Worm (Caenorhabditis elegans) whole organism, late embryonic: ENCODE data around the gene clec-193.

Source experiments
- C38D4.7 ChIP-seq: fragments of 200-800 bp; sonication (Bioruptor generic); optimal IDR thresholded peaks from 2 replicates; lab custom pipeline; 2018; ENCODE audit warnings: mild to moderate bottlenecking, missing genetic modification characterization, moderate library complexity, missing compliant biosample characterization
- ama-1 ChIP-seq: fragments of 150-350 bp; optimal IDR thresholded peaks from 2 replicates; lab custom pipeline; 2014
- ceh-14 ChIP-seq: sonication (generic microtip); optimal IDR thresholded peaks from 2 replicates; lab custom pipeline; 2016; ENCODE audit warnings: missing genotype, missing genetic modification characterization, missing compliant biosample characterization
- ceh-18 ChIP-seq: sonication (generic microtip); optimal IDR thresholded peaks from 2 replicates; lab custom pipeline; 2016; ENCODE audit warnings: missing genetic modification characterization, missing compliant biosample characterization
- ceh-2 ChIP-seq: sonication (generic microtip); optimal IDR thresholded peaks from 2 replicates; lab custom pipeline; 2016; ENCODE audit warnings: missing genotype, missing genetic modification characterization, missing compliant biosample characterization
- ceh-30 ChIP-seq: fragments of 150-350 bp; optimal IDR thresholded peaks from 2 replicates; lab custom pipeline; 2014; ENCODE audit warnings: missing biosample characterization, missing genetic modification characterization
- ceh-31 ChIP-seq: sonication (generic microtip); optimal IDR thresholded peaks from 2 replicates; lab custom pipeline; 2016; ENCODE audit warnings: missing genetic modification characterization, missing compliant biosample characterization
- ceh-34 ChIP-seq: sonication (generic microtip); optimal IDR thresholded peaks from 2 replicates; lab custom pipeline; 2016; ENCODE audit warnings: mild to moderate bottlenecking, missing genetic modification characterization, missing compliant biosample characterization
- ceh-45 ChIP-seq: fragments of 200-800 bp; sonication (Bioruptor generic); IDR thresholded peaks from 2 replicates; pipeline ENCODE4 v1.3.6; 2022; ENCODE audit warnings: missing genetic modification reagents, missing genetic modification characterization, missing compliant biosample characterization
- ceh-48 ChIP-seq: sonication (generic microtip); optimal IDR thresholded peaks from 2 replicates; lab custom pipeline; 2016; ENCODE audit warnings: missing genetic modification characterization, inconsistent platforms, missing compliant biosample characterization
- che-1 ChIP-seq: sonication (generic microtip); optimal IDR thresholded peaks from 2 replicates; lab custom pipeline; 2016; ENCODE audit warnings: mild to moderate bottlenecking, missing genetic modification characterization, missing compliant biosample characterization
- dmd-4 ChIP-seq: sonication (generic microtip); optimal IDR thresholded peaks from 2 replicates; lab custom pipeline; 2016; ENCODE audit warnings: borderline replicate concordance, missing genetic modification characterization, missing compliant biosample characterization
- elt-2 ChIP-seq: sonication (generic microtip); optimal IDR thresholded peaks from 2 replicates; lab custom pipeline; 2016; ENCODE audit warnings: missing genetic modification reagents, missing genetic modification characterization, missing compliant biosample characterization
- ets-4 ChIP-seq: sonication (generic microtip); optimal IDR thresholded peaks from 2 replicates; lab custom pipeline; 2016; ENCODE audit warnings: missing genetic modification characterization, missing compliant biosample characterization
- eyg-1 ChIP-seq: sonication (generic microtip); optimal IDR thresholded peaks from 2 replicates; lab custom pipeline; 2016; ENCODE audit warnings: missing genotype, missing genetic modification characterization, missing compliant biosample characterization
- fkh-10 ChIP-seq: fragments of 150-350 bp; optimal IDR thresholded peaks from 2 replicates; lab custom pipeline; 2014; ENCODE audit warnings: missing biosample characterization, missing genetic modification reagents, missing genetic modification characterization
- fkh-6 ChIP-seq: sonication (generic microtip); optimal IDR thresholded peaks from 2 replicates; lab custom pipeline; 2016; ENCODE audit warnings: missing genetic modification characterization, missing compliant biosample characterization
- hlh-13 ChIP-seq: fragments of 200-800 bp; sonication (Bioruptor generic); optimal IDR thresholded peaks from 2 replicates; lab custom pipeline; 2018; ENCODE audit warnings: mild to moderate bottlenecking, missing genetic modification characterization, missing compliant biosample characterization
- hlh-15 ChIP-seq: sonication (generic microtip); optimal IDR thresholded peaks from 2 replicates; lab custom pipeline; 2016; ENCODE audit warnings: missing genetic modification characterization, missing compliant biosample characterization
- hlh-30 ChIP-seq: sonication (generic microtip); optimal IDR thresholded peaks from 2 replicates; lab custom pipeline; 2017; ENCODE audit warnings: antibody characterized with exemption, missing genetic modification characterization, missing compliant biosample characterization; ENCODE audit not compliant: insufficient read depth
- hlh-6 ChIP-seq: sonication (generic microtip); optimal IDR thresholded peaks from 2 replicates; lab custom pipeline; 2016; ENCODE audit warnings: missing genotype, missing genetic modification characterization, missing compliant biosample characterization
- hlh-8 ChIP-seq: sonication (generic microtip); optimal IDR thresholded peaks from 2 replicates; lab custom pipeline; 2016; ENCODE audit warnings: missing genotype, missing genetic modification characterization, missing compliant biosample characterization
- lim-6 ChIP-seq: sonication (generic microtip); optimal IDR thresholded peaks from 2 replicates; lab custom pipeline; 2016; ENCODE audit warnings: missing genetic modification characterization, missing compliant biosample characterization
- lin-11 ChIP-seq: fragments of 200-800 bp; sonication (Bioruptor generic); optimal IDR thresholded peaks from 2 replicates; lab custom pipeline; 2018; ENCODE audit warnings: mild to moderate bottlenecking, missing genetic modification characterization, missing compliant biosample characterization
- madf-2 ChIP-seq: sonication (generic microtip); optimal IDR thresholded peaks from 2 replicates; lab custom pipeline; 2017; ENCODE audit warnings: missing genetic modification characterization, missing compliant biosample characterization
- nfya-1 ChIP-seq: sonication (generic microtip); optimal IDR thresholded peaks from 2 replicates; lab custom pipeline; 2017; ENCODE audit warnings: missing genetic modification characterization, mild to moderate bottlenecking, missing compliant biosample characterization, antibody characterized with exemption, moderate library complexity
- nhr-11 ChIP-seq: fragments of 150-350 bp; optimal IDR thresholded peaks from 2 replicates; lab custom pipeline; 2014; ENCODE audit warnings: missing biosample characterization, missing genetic modification characterization
- nhr-232 ChIP-seq: sonication (generic microtip); optimal IDR thresholded peaks from 2 replicates; lab custom pipeline; 2016; ENCODE audit warnings: missing genetic modification characterization, missing compliant biosample characterization
- npax-4 ChIP-seq: sonication (generic microtip); optimal IDR thresholded peaks from 2 replicates; lab custom pipeline; 2016; ENCODE audit warnings: missing genetic modification characterization, missing compliant biosample characterization
- pha-2 ChIP-seq: sonication (generic microtip); optimal IDR thresholded peaks from 2 replicates; lab custom pipeline; 2017; ENCODE audit warnings: mild to moderate bottlenecking, missing genetic modification characterization, missing compliant biosample characterization
- pros-1 ChIP-seq: fragments of 150-350 bp; optimal IDR thresholded peaks from 2 replicates; lab custom pipeline; 2014; ENCODE audit warnings: missing biosample characterization, missing genetic modification reagents, missing genetic modification characterization
- rnt-1 ChIP-seq: sonication (generic microtip); optimal IDR thresholded peaks from 2 replicates; lab custom pipeline; 2016; ENCODE audit warnings: missing genetic modification characterization, missing compliant biosample characterization
- sdc-2 ChIP-seq: sonication (generic microtip); optimal IDR thresholded peaks from 2 replicates; lab custom pipeline; 2016; ENCODE audit warnings: missing genotype, missing genetic modification characterization, missing compliant biosample characterization
- sox-2 ChIP-seq: fragments of 200-800 bp; sonication (Bioruptor generic); IDR thresholded peaks from 2 replicates; pipeline ENCODE4 v1.3.6; 2022; ENCODE audit warnings: missing genetic modification reagents, missing genetic modification characterization, missing compliant biosample characterization
- syd-9 ChIP-seq: sonication (generic microtip); optimal IDR thresholded peaks from 2 replicates; lab custom pipeline; 2016; ENCODE audit warnings: mild to moderate bottlenecking, missing genetic modification characterization, moderate library complexity, missing compliant biosample characterization
- tbx-7 ChIP-seq: sonication (generic microtip); optimal IDR thresholded peaks from 2 replicates; lab custom pipeline; 2016; ENCODE audit warnings: missing genotype, missing genetic modification characterization, missing compliant biosample characterization
- ttx-3 ChIP-seq: sonication (generic microtip); optimal IDR thresholded peaks from 2 replicates; lab custom pipeline; 2016; ENCODE audit warnings: missing genetic modification reagents, missing genetic modification characterization, missing compliant biosample characterization
- unc-3 ChIP-seq, 2 experiments: fragments of 200-800 bp in 1 of 2; sonication (Bioruptor generic) in 1 of 2; sonication (generic microtip) in 1 of 2; conservative IDR thresholded peaks in 1 of 2; optimal IDR thresholded peaks in 1 of 2; 2 replicates each; pipeline versions ENCODE4 v1.3.6 to Lab custom; 2016 to 2022; ENCODE audit warnings: missing compliant biosample characterization in 2 of 2, missing genetic modification characterization in 2 of 2, missing genetic modification reagents in 1 of 2
- unc-55 ChIP-seq: sonication (generic microtip); optimal IDR thresholded peaks from 2 replicates; lab custom pipeline; 2017; ENCODE audit warnings: missing biosample characterization, missing genetic modification reagents, missing genetic modification characterization
- ztf-16 ChIP-seq: sonication (generic microtip); optimal IDR thresholded peaks from 2 replicates; lab custom pipeline; 2017; ENCODE audit warnings: missing genetic modification characterization, missing compliant biosample characterization

Gene clec-193

DNA sequence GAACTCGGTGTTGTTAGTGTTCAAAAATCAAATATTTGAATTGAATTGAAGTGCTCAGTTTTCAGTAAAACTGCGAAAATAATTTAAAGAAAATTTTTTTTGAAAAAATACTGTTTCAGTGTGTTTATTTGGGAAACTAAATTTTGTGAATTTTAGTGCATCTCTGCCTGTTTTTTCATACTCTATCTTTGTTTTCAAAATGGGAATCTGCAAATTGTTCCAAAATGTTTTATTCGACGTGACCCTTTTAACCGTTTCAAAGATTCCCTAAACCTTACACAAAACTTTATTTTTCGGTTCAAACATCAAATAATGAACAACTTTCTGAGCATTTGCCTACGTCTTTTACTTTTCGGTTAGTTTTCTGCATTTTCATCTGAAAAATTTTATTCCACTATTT lies 23.6 kb upstream of the clec-193 start, which contains the start of gene Y116A8A.7:
Gene Y116A8A.7, plus strand, starts transcription at position 301 of the 400 bp plus-strand sequence.
- TF ChIP-seq hlh-30 (no peak), ceh-30 (tag; lab: Kevin White, UChicago) (no peak), ceh-18 (tag; lab: Kevin White, UChicago) (no peak), hlh-15 (tag; lab: Kevin White, UChicago) (no peak), hlh-6 (tag; lab: Kevin White, UChicago) (no peak), lim-6 (tag; lab: Kevin White, UChicago) (no peak), nhr-232 (no peak), ceh-34 (no peak), sox-2 (no peak), fkh-10 (GFP tag; lab: Kevin White, UChicago) (no peak), elt-2 (tag; lab: Kevin White, UChicago) (no peak), ztf-16 (no peak), ttx-3 (tag; lab: Kevin White, UChicago) (no peak), ceh-2 (no peak), lin-11 (tag; lab: Kevin White, UChicago) (no peak), pha-2 (tag; lab: Kevin White, UChicago) (no peak), eyg-1 (tag; lab: Kevin White, UChicago) (no peak)

DNA sequence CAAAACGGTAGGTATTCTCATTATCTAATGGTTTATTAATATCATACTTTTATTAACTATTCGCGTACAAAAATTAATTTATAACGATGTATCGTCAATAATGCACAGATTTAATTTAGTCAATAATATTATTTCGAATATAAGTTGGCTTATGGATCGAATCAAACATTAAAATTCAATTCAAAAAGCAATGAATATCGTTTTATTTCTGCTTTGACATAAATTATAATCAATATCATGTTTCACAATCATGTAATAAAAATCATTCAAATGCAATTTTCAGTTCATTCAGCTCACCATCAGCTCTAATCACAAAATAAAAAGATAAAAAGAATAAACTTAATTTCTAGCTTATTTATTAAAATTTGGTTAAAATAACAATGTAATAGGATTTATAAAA lies 22.4 kb upstream of the clec-193 start, which contains the start of gene Y116A8A.6:
Gene Y116A8A.6, minus strand, starts transcription at position 101 of the 400 bp plus-strand sequence.
- TF ChIP-seq syd-9 (no peak), hlh-30 (no peak), npax-4 (no peak), unc-55 (GFP tag; lab: Kevin White, UChicago) (no peak), ceh-30 (tag; lab: Kevin White, UChicago) (no peak), rnt-1 (tag; lab: Kevin White, UChicago) (no peak), lin-11 (tag; lab: Kevin White, UChicago) (no peak), nfya-1 (no peak), sdc-2 (tag; lab: Kevin White, UChicago) (no peak), tbx-7 (tag; lab: Kevin White, UChicago) (no peak), dmd-4 (no peak), ceh-34 (no peak), lim-6 (tag; lab: Kevin White, UChicago) (no peak)
- TF ChIP-seq, all 69 proteins: peak for 0

DNA sequence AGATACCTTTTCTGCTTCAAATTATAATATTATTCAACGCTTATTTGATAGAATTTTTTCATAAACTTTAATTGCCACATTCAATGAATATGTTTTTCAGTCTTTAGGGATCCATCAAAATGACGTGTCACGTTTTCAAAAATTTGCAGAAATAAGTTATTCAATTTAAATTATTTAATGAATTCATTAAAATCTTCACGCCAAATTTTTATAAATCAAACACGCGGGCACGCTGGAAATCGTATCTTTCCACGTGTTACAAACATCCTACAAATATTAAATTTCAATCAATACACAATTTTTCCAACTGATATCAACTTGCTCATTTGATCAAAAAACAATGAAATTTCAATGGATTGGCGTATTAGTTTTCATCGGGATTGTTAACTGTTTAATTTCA lies 16.3 kb upstream of the clec-193 start, which contains the start of gene Y116A8A.4:
Gene Y116A8A.4, plus strand, starts transcription at position 301 of the 400 bp plus-strand sequence.
- TF ChIP-seq tbx-7 (tag; lab: Kevin White, UChicago) (no peak), fkh-10 (GFP tag; lab: Kevin White, UChicago) (no peak), C38D4.7 (GFP tag; lab: Kevin White, UChicago) (no peak), ceh-45 (GFP tag; lab: Robert Waterston, UW) (no peak), hlh-8 (no peak), hlh-30 (no peak), elt-2 (tag; lab: Kevin White, UChicago) (no peak), nfya-1 (no peak), hlh-13 (no peak), ets-4 (tag; lab: Kevin White, UChicago) (no peak), rnt-1 (tag; lab: Kevin White, UChicago) (no peak), unc-55 (GFP tag; lab: Kevin White, UChicago) (no peak), ama-1 (lab: Kevin White, UChicago) (no peak)

DNA sequence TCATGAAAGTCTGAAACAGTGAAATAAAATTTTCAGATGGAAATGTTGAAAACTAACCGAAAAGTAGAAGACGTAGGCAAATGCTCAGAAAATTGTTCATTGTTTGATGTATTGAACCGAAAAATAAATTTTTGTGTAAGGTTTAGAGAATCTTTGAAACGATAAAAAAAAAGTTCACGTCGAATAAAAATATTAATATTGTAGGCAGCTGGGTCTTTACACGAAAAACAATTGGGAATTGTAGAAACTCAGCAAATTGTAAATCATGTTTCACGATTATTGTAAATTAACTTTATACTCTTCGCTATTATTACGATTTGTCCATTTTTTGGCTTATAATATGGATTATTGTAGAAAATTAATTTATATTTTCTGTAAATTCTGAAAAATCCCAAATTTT lies 7.6 kb upstream of the clec-193 start, which contains the start of gene Y116A8A.2:
Gene Y116A8A.2, minus strand, starts transcription at position 101 of the 400 bp plus-strand sequence.
- TF ChIP-seq hlh-30 = no peak
- TF ChIP-seq nhr-11 (tag; lab: Kevin White, UChicago) = no peak
- TF ChIP-seq hlh-15 (tag; lab: Kevin White, UChicago) = no peak
- no peak for TF ChIP-seq ceh-48
- TF ChIP-seq lim-6 (tag; lab: Kevin White, UChicago) = no peak
- no peak for TF ChIP-seq hlh-13
- TF ChIP-seq ceh-14 (tag; lab: Kevin White, UChicago) = no peak
- TF ChIP-seq pros-1 (tag; lab: Kevin White, UChicago) = no peak
- TF ChIP-seq ceh-45 (GFP tag; lab: Robert Waterston, UW) = no peak
- no peak for TF ChIP-seq ama-1 (lab: Kevin White, UChicago)
- no peak for TF ChIP-seq ceh-31
- TF ChIP-seq fkh-6 (tag; lab: Kevin White, UChicago) = no peak
- TF ChIP-seq madf-2 = no peak
- TF ChIP-seq unc-3 (GFP tag; conservative IDR thresholded peaks at IDR 0.05; lab: Robert Waterston, UW) = no peak
- no peak for TF ChIP-seq unc-3 (tag; optimal IDR thresholded peaks at IDR 0.05; lab: Kevin White, UChicago)
- no peak for TF ChIP-seq che-1
- TF ChIP-seq fkh-10 (GFP tag; lab: Kevin White, UChicago) = no peak
- TF ChIP-seq syd-9 = no peak
- TF ChIP-seq eyg-1 (tag; lab: Kevin White, UChicago) = no peak
- TF ChIP-seq, all 69 proteins: peak for 0
